Worm (Caenorhabditis elegans) whole organism, early embryonic: ENCODE data around the gene Y57G11C.38.
A peak's percentile ranks its signal among the peaks of the same experiment; 100 is the strongest.

Experiments used
- B0310.2 ChIP-seq: sonication (generic microtip); optimal IDR thresholded peaks from 2 replicates; lab custom pipeline; 2016; ENCODE audit warnings: mild to moderate bottlenecking, missing genetic modification characterization, missing compliant biosample characterization
- F13C5.2 ChIP-seq: sonication (generic microtip); optimal IDR thresholded peaks from 2 replicates; lab custom pipeline; 2017; ENCODE audit warnings: mild to moderate bottlenecking, missing genetic modification characterization, inconsistent platforms, missing compliant biosample characterization
- aly-1 ChIP-seq: sonication (generic microtip); optimal IDR thresholded peaks from 2 replicates; lab custom pipeline; 2016; ENCODE audit warnings: missing genetic modification characterization, missing compliant biosample characterization
- ama-1 ChIP-seq: fragments of 150-350 bp; optimal IDR thresholded peaks from 2 replicates; lab custom pipeline; 2014
- ceh-13 ChIP-seq: fragments of 200-800 bp; sonication (Bioruptor generic); optimal IDR thresholded peaks from 2 replicates; lab custom pipeline; 2018; ENCODE audit warnings: mild to moderate bottlenecking, missing genetic modification characterization, missing compliant biosample characterization
- hnd-1 ChIP-seq: sonication (generic microtip); optimal IDR thresholded peaks from 2 replicates; lab custom pipeline; 2016; ENCODE audit warnings: missing genetic modification characterization, missing compliant biosample characterization
- sea-1 ChIP-seq: fragments of 200-800 bp; sonication (Bioruptor generic); conservative IDR thresholded peaks from 2 replicates; pipeline ENCODE4 v1.3.6; 2022; ENCODE audit warnings: missing genetic modification characterization, missing compliant biosample characterization

- TF ChIP-seq F13C5.2 (peak; percentile 57), ama-1 (lab: Kevin White, UChicago) (no peak), ceh-13 (no peak), sea-1 (GFP tag; lab: Robert Waterston, UW) (no peak), B0310.2 (tag; lab: Kevin White, UChicago) (no peak), aly-1 (tag; lab: Kevin White, UChicago) (no peak), hnd-1 (tag; lab: Kevin White, UChicago) (no peak)
Measured at ce11 chrIV:14824878-14825352, 37.3 kb upstream of the Y57G11C.38 start, which contains the start of gene sec-61.A.
